Worm (Caenorhabditis elegans): ENCODE measurements around the gene nlp-41.

Gene nlp-41

ce11 chrII:14561549-14562115 is 10.9 kb downstream of the nlp-41 start, which contains the start of gene mog-4 (continued):
- TF ChIP-seq nhr-77 (tag; optimal IDR thresholded peaks at IDR 0.05) (peak; percentile 95), ceh-90 (tag; optimal IDR thresholded peaks at IDR 0.05) (peak; percentile 82), lir-3 (tag; optimal IDR thresholded peaks at IDR 0.05; ENCODE audit: poor library complexity) (peak; percentile 99), C16A3.4 (tag; optimal IDR thresholded peaks at IDR 0.05) (peak; percentile 82), tbx-2 (tag; optimal IDR thresholded peaks at IDR 0.05) (peak; percentile 97), nhr-85 (tag) (peak; percentile 98), lin-14 (GFP tag; optimal IDR thresholded peaks at IDR 0.05) (peak; percentile 97), mep-1 (tag; optimal IDR thresholded peaks at IDR 0.05) (peak; percentile 88), unc-98 (GFP tag; IDR thresholded peaks at IDR 0.05) (peak; percentile 100), isw-1 (GFP tag; IDR thresholded peaks at IDR 0.05) (peak; percentile 100), fkh-4 (tag; optimal IDR thresholded peaks at IDR 0.05; ENCODE audit: borderline replicate concordance) (peak; percentile 89), nhr-47 (tag; optimal IDR thresholded peaks at IDR 0.05) (peak; percentile 99), pax-3 (tag; optimal IDR thresholded peaks at IDR 0.05) (peak; percentile 98), elt-3 (tag; optimal IDR thresholded peaks at IDR 0.05) (peak in 2 of 6 experiments; percentile 66 to 68), xbp-1 (tag; optimal IDR thresholded peaks at IDR 0.05) (peak; percentile 96), nhr-90 (tag; optimal IDR thresholded peaks at IDR 0.05; ENCODE audit: poor library complexity) (peak; percentile 98), lin-39 (tag; optimal IDR thresholded peaks at IDR 0.05) (peak; percentile 38), ceh-63 (GFP tag; optimal IDR thresholded peaks at IDR 0.05) (peak; percentile 93), sox-4 (tag; optimal IDR thresholded peaks at IDR 0.05) (peak; percentile 93), rnt-1 (tag; optimal IDR thresholded peaks at IDR 0.05) (peak; percentile 96), C34B4.2 (tag; optimal IDR thresholded peaks at IDR 0.05) (peak; percentile 54), irx-1 (tag; optimal IDR thresholded peaks at IDR 0.05) (peak; percentile 95), nhr-19 (GFP tag; conservative IDR thresholded peaks at IDR 0.05) (peak; percentile 100), blmp-1 (tag; optimal IDR thresholded peaks at IDR 0.05) (peak; percentile 49), dsc-1 (tag; optimal IDR thresholded peaks at IDR 0.05) (peak; percentile 98), ceh-88 (GFP tag; IDR thresholded peaks at IDR 0.05) (peak; percentile 100), hpl-2 (GFP tag; optimal IDR thresholded peaks at IDR 0.05) (peak; percentile 19), vab-15 (tag; optimal IDR thresholded peaks at IDR 0.05) (peak; percentile 91), aly-2 (tag; optimal IDR thresholded peaks at IDR 0.05) (peak; percentile 45), lsy-2 (tag; optimal IDR thresholded peaks at IDR 0.05) (peak; percentile 98), snu-23 (GFP tag; optimal IDR thresholded peaks at IDR 0.05) (peak; percentile 98), zip-4 (GFP tag; optimal IDR thresholded peaks at IDR 0.05) (peak; percentile 85), grh-1 (GFP tag; IDR thresholded peaks at IDR 0.05) (peak; percentile 99), F16B12.6 (tag; optimal IDR thresholded peaks at IDR 0.05) (peak; percentile 93), unc-86 (tag; optimal IDR thresholded peaks at IDR 0.05) (peak; percentile 97), ces-1 (GFP tag; optimal IDR thresholded peaks at IDR 0.05) (peak; percentile 34), lin-15B (tag; optimal IDR thresholded peaks at IDR 0.05) (peak; percentile 73), elt-2 (tag; optimal IDR thresholded peaks at IDR 0.05) (peak; percentile 86), Y116A8C.19 (tag; optimal IDR thresholded peaks at IDR 0.05; ENCODE audit: borderline replicate concordance) (peak; percentile 59), lin-35 (GFP tag; optimal IDR thresholded peaks at IDR 0.05) (peak; percentile 69 to 86)

ce11 chrII:14563766-14564370 is 13.2 kb downstream of the nlp-41 start:
- TF ChIP-seq rnt-1 (tag; optimal IDR thresholded peaks at IDR 0.05), result peak; percentile 26
- TF ChIP-seq F16B12.6 (tag; optimal IDR thresholded peaks at IDR 0.05), result peak; percentile 57
- TF ChIP-seq nhr-47 (tag; optimal IDR thresholded peaks at IDR 0.05), result peak; percentile 34
- TF ChIP-seq ztf-11 (tag; optimal IDR thresholded peaks at IDR 0.05), result peak in 1 of 2 experiments; percentile 14
- peak; percentile 6 for TF ChIP-seq C16A3.4 (tag; optimal IDR thresholded peaks at IDR 0.05)
- peak; percentile 31 to 45 for TF ChIP-seq efl-1 (optimal IDR thresholded peaks at IDR 0.05)
- TF ChIP-seq efl-1 (GFP tag; optimal IDR thresholded peaks at IDR 0.05 in 1 of 2), result peak in 1 of 2 experiments; percentile 91
- TF ChIP-seq nhr-85 (tag), result peak; percentile 44
- peak; percentile 78 to 95 for TF ChIP-seq lsy-2 (tag; optimal IDR thresholded peaks at IDR 0.05)
- peak; percentile 21; the same call in 1 of the 2 replicates for TF ChIP-seq isw-1 (GFP tag; IDR thresholded peaks at IDR 0.05)
- peak; percentile 43 for TF ChIP-seq nhr-71 (tag; optimal IDR thresholded peaks at IDR 0.05)
- peak; percentile 8 for TF ChIP-seq snu-23 (GFP tag; optimal IDR thresholded peaks at IDR 0.05)
- peak; percentile 21 for TF ChIP-seq lin-14 (GFP tag; optimal IDR thresholded peaks at IDR 0.05)
- peak in 1 of 3 experiments; percentile 38 for TF ChIP-seq dpl-1 (GFP tag; optimal IDR thresholded peaks at IDR 0.05)
- TF ChIP-seq nhr-90 (tag; optimal IDR thresholded peaks at IDR 0.05; ENCODE audit: poor library complexity), result peak; percentile 6
- TF ChIP-seq lir-3 (tag; optimal IDR thresholded peaks at IDR 0.05; ENCODE audit: poor library complexity), result peak; percentile 47
- TF ChIP-seq lin-35 (GFP tag; optimal IDR thresholded peaks at IDR 0.05), result peak in 1 of 2 experiments; percentile 31

All from whole organism, L1 larva.